Worm (Caenorhabditis elegans) whole organism, young adult: ENCODE results near the gene T28A11.20.

Experiments
- B0035.1 ChIP-seq: sonication (generic microtip); optimal IDR thresholded peaks from 2 replicates; lab custom pipeline; 2016; ENCODE audit warnings: missing genetic modification characterization, mild to moderate bottlenecking, missing compliant biosample characterization, missing genotype, missing genetic modification reagents
- F22D6.2 ChIP-seq: sonication (generic microtip); optimal IDR thresholded peaks from 2 replicates; lab custom pipeline; 2016; ENCODE audit warnings: mild to moderate bottlenecking, missing genetic modification characterization, missing compliant biosample characterization
- F37B4.10 ChIP-seq: fragments of 200-800 bp; sonication (Bioruptor generic); IDR thresholded peaks from 2 replicates; pipeline ENCODE4 v1.3.6; 2022; ENCODE audit warnings: missing genetic modification characterization, missing compliant biosample characterization
- F39B2.1 ChIP-seq: fragments of 200-800 bp; sonication (Bioruptor generic); IDR thresholded peaks from 2 replicates; pipeline ENCODE4 v1.3.6; 2022; ENCODE audit warnings: missing genetic modification reagents, missing genetic modification characterization, missing compliant biosample characterization
- K12H6.12 ChIP-seq: fragments of 200-800 bp; sonication (Bioruptor generic); optimal IDR thresholded peaks from 2 replicates; lab custom pipeline; 2018; ENCODE audit warnings: mild to moderate bottlenecking, missing genetic modification characterization, missing compliant biosample characterization
- Y56A3A.18 ChIP-seq: fragments of 200-800 bp; sonication (Bioruptor generic); IDR thresholded peaks from 2 replicates; pipeline ENCODE4 v1.3.6; 2022; ENCODE audit warnings: missing genetic modification reagents, missing genetic modification characterization, missing compliant biosample characterization
- Y67H2A.10 ChIP-seq: fragments of 200-800 bp; sonication (Bioruptor generic); conservative IDR thresholded peaks from 2 replicates; pipeline ENCODE4 v1.3.6; 2022; ENCODE audit warnings: missing genetic modification reagents, missing genetic modification characterization, missing compliant biosample characterization
- Y79H2A.3 ChIP-seq: fragments of 200-800 bp; sonication (Bioruptor generic); conservative IDR thresholded peaks from 2 replicates; pipeline ENCODE4 v1.3.6; 2022; ENCODE audit warnings: missing genetic modification reagents, missing genetic modification characterization, missing compliant biosample characterization
- Y95B8A.8 ChIP-seq: fragments of 200-800 bp; sonication (Bioruptor generic); IDR thresholded peaks from 2 replicates; pipeline ENCODE4 v1.3.6; 2022; ENCODE audit warnings: missing genetic modification reagents, missing genetic modification characterization, missing compliant biosample characterization
- ZK185.1 ChIP-seq: sonication (generic microtip); optimal IDR thresholded peaks from 2 replicates; lab custom pipeline; 2016; ENCODE audit warnings: mild to moderate bottlenecking, missing genetic modification characterization, missing compliant biosample characterization; ENCODE audit not compliant: poor library complexity, severe bottlenecking
- aptf-2 ChIP-seq: fragments of 200-800 bp; sonication (Bioruptor generic); conservative IDR thresholded peaks from 2 replicates; pipeline ENCODE4 v1.3.6; 2022; ENCODE audit warnings: missing genetic modification reagents, missing genetic modification characterization, missing compliant biosample characterization
- attf-3 ChIP-seq: fragments of 200-800 bp; sonication (Bioruptor generic); conservative IDR thresholded peaks from 2 replicates; pipeline ENCODE4 v1.3.6; 2022; ENCODE audit warnings: missing genetic modification reagents, missing genetic modification characterization, missing compliant biosample characterization
- attf-5 ChIP-seq: fragments of 200-800 bp; sonication (Bioruptor generic); optimal IDR thresholded peaks from 2 replicates; lab custom pipeline; 2018; ENCODE audit warnings: mild to moderate bottlenecking, missing genetic modification characterization, missing compliant biosample characterization
- bed-1 ChIP-seq: fragments of 200-800 bp; sonication (Bioruptor generic); IDR thresholded peaks from 2 replicates; pipeline ENCODE4 v1.3.6; 2022; ENCODE audit warnings: missing genetic modification reagents, missing genetic modification characterization, missing compliant biosample characterization
- cebp-1 ChIP-seq, 2 experiments: fragments of 200-800 bp in 1 of 2; sonication (Bioruptor generic) in 1 of 2; sonication (generic microtip) in 1 of 2; IDR thresholded peaks in 1 of 2; optimal IDR thresholded peaks in 1 of 2; 2 replicates each; pipeline versions ENCODE4 v1.3.6 to Lab custom; 2017 to 2022; ENCODE audit warnings: missing compliant biosample characterization in 2 of 2, missing genetic modification characterization in 2 of 2, mild to moderate bottlenecking in 1 of 2, missing genetic modification reagents in 1 of 2, moderate library complexity in 1 of 2
- cebp-2 ChIP-seq: fragments of 200-800 bp; sonication (Bioruptor generic); IDR thresholded peaks from 2 replicates; pipeline ENCODE4 v1.3.6; 2022; ENCODE audit warnings: missing genetic modification characterization, missing compliant biosample characterization
- ceh-100 ChIP-seq: fragments of 200-800 bp; sonication (Bioruptor generic); IDR thresholded peaks from 2 replicates; pipeline ENCODE4 v1.3.6; 2022; ENCODE audit warnings: missing genetic modification reagents, missing genetic modification characterization, missing compliant biosample characterization
- ceh-27 ChIP-seq: fragments of 200-800 bp; sonication (Bioruptor generic); optimal IDR thresholded peaks from 2 replicates; lab custom pipeline; 2018; ENCODE audit warnings: mild to moderate bottlenecking, missing genetic modification characterization, moderate library complexity, missing compliant biosample characterization
- ceh-79 ChIP-seq: sonication (generic microtip); optimal IDR thresholded peaks from 2 replicates; lab custom pipeline; 2017; ENCODE audit warnings: mild to moderate bottlenecking, missing genetic modification characterization, missing compliant biosample characterization
- chd-7 ChIP-seq: sonication (generic microtip); optimal IDR thresholded peaks from 2 replicates; lab custom pipeline; 2016; ENCODE audit warnings: mild to moderate bottlenecking, missing genetic modification characterization, moderate library complexity, missing compliant biosample characterization
- dox-1 ChIP-seq: fragments of 200-800 bp; sonication (Bioruptor generic); IDR thresholded peaks from 2 replicates; pipeline ENCODE4 v1.3.6; 2022; ENCODE audit warnings: missing genetic modification reagents, missing genetic modification characterization, missing compliant biosample characterization
- egl-44 ChIP-seq: fragments of 200-800 bp; sonication (Bioruptor generic); IDR thresholded peaks from 2 replicates; pipeline ENCODE4 v1.3.6; 2022; ENCODE audit warnings: missing genetic modification reagents, missing genetic modification characterization, missing compliant biosample characterization
- ekl-4 ChIP-seq: fragments of 200-800 bp; sonication (Bioruptor generic); IDR thresholded peaks from 2 replicates; pipeline ENCODE4 v1.3.6; 2022; ENCODE audit warnings: missing genetic modification reagents, missing genetic modification characterization, missing compliant biosample characterization
- hlh-26 ChIP-seq: fragments of 200-800 bp; sonication (Bioruptor generic); conservative IDR thresholded peaks from 2 replicates; pipeline ENCODE4 v1.3.6; 2022; ENCODE audit warnings: missing genetic modification reagents, missing genetic modification characterization, missing compliant biosample characterization
- hmg-20 ChIP-seq: fragments of 200-800 bp; sonication (Bioruptor generic); IDR thresholded peaks from 2 replicates; pipeline ENCODE4 v1.3.6; 2022; ENCODE audit warnings: missing genetic modification reagents, missing genetic modification characterization, missing compliant biosample characterization
- lag-1 ChIP-seq: fragments of 200-800 bp; sonication (Bioruptor generic); IDR thresholded peaks from 2 replicates; pipeline ENCODE4 v1.3.6; 2022; ENCODE audit warnings: missing genetic modification reagents, missing genetic modification characterization, missing compliant biosample characterization
- let-526 ChIP-seq: fragments of 200-800 bp; sonication (Bioruptor generic); IDR thresholded peaks from 2 replicates; pipeline ENCODE4 v1.3.6; 2022; ENCODE audit warnings: missing genetic modification reagents, missing genetic modification characterization, missing compliant biosample characterization
- lin-54 ChIP-seq: fragments of 200-800 bp; sonication (Bioruptor generic); optimal IDR thresholded peaks from 2 replicates; lab custom pipeline; 2018; ENCODE audit warnings: mild to moderate bottlenecking, missing genetic modification characterization, missing compliant biosample characterization
- madf-10 ChIP-seq: sonication (generic microtip); optimal IDR thresholded peaks from 2 replicates; lab custom pipeline; 2016; ENCODE audit warnings: mild to moderate bottlenecking, missing genetic modification characterization, missing compliant biosample characterization
- madf-3 ChIP-seq: fragments of 200-800 bp; sonication (Bioruptor generic); IDR thresholded peaks from 2 replicates; pipeline ENCODE4 v1.3.6; 2022; ENCODE audit warnings: missing genetic modification reagents, missing genetic modification characterization, missing compliant biosample characterization
- madf-8 ChIP-seq: fragments of 200-800 bp; sonication (Bioruptor generic); conservative IDR thresholded peaks from 2 replicates; pipeline ENCODE4 v1.3.6; 2022; ENCODE audit warnings: missing genetic modification reagents, missing genetic modification characterization, missing compliant biosample characterization
- mcd-1 ChIP-seq: fragments of 200-800 bp; sonication (Bioruptor generic); IDR thresholded peaks from 2 replicates; pipeline ENCODE4 v1.3.6; 2022; ENCODE audit warnings: missing genetic modification reagents, missing genetic modification characterization, missing compliant biosample characterization
- mes-4 ChIP-seq: sonication (generic microtip); optimal IDR thresholded peaks from 2 replicates; lab custom pipeline; 2016; ENCODE audit warnings: missing genotype, missing genetic modification characterization, missing compliant biosample characterization
- nfyb-1 ChIP-seq: fragments of 200-800 bp; sonication (Bioruptor generic); IDR thresholded peaks from 2 replicates; pipeline ENCODE4 v1.3.6; 2022; ENCODE audit warnings: missing genetic modification reagents, missing genetic modification characterization, missing compliant biosample characterization
- nhr-120 ChIP-seq: fragments of 200-800 bp; sonication (Bioruptor generic); IDR thresholded peaks from 2 replicates; pipeline ENCODE4 v1.3.6; 2022; ENCODE audit warnings: missing genetic modification characterization, missing compliant biosample characterization
- nhr-80 ChIP-seq: sonication (generic microtip); optimal IDR thresholded peaks from 2 replicates; lab custom pipeline; 2016; ENCODE audit warnings: missing genetic modification characterization, missing compliant biosample characterization
- rcor-1 ChIP-seq: fragments of 200-800 bp; sonication (Bioruptor generic); IDR thresholded peaks from 2 replicates; pipeline ENCODE4 v1.3.6; 2022; ENCODE audit warnings: missing genetic modification reagents, missing genetic modification characterization, missing compliant biosample characterization
- rpc-1 ChIP-seq, 2 experiments: fragments of 150-350 bp in 1 of 2; sonication (generic microtip) in 1 of 2; optimal IDR thresholded peaks; 2 replicates each; lab custom pipeline; 2014 to 2018; ENCODE audit warnings: missing biosample characterization in 1 of 2, missing genetic modification characterization in 1 of 2, missing genetic modification reagents in 1 of 2, missing genotype in 1 of 2
- snpc-4 ChIP-seq, 5 experiments: fragments of 150-350 bp in 1 of 5; sonication (generic microtip) in 4 of 5; optimal IDR thresholded peaks; 2 replicates each; lab custom pipeline; 2014 to 2018; ENCODE audit warnings: missing genetic modification characterization in 5 of 5, missing biosample characterization in 3 of 5, antibody characterized with exemption in 2 of 5, mild to moderate bottlenecking in 2 of 5, missing compliant biosample characterization in 2 of 5, missing genotype in 2 of 5, moderate library complexity in 2 of 5, missing genetic modification reagents in 1 of 5
- somi-1 ChIP-seq: fragments of 200-800 bp; sonication (Bioruptor generic); optimal IDR thresholded peaks from 2 replicates; lab custom pipeline; 2018; ENCODE audit warnings: mild to moderate bottlenecking, missing genetic modification characterization, missing compliant biosample characterization
- sptf-2 ChIP-seq: fragments of 200-800 bp; sonication (Bioruptor generic); optimal IDR thresholded peaks from 2 replicates; lab custom pipeline; 2018; ENCODE audit warnings: mild to moderate bottlenecking, missing genetic modification characterization, missing compliant biosample characterization
- tbp1 ChIP-seq: fragments of 200-800 bp; sonication (Bioruptor generic); optimal IDR thresholded peaks from 2 replicates; lab custom pipeline; 2018; ENCODE audit warnings: mild to moderate bottlenecking, missing genetic modification characterization, missing compliant biosample characterization
- zfh-2 ChIP-seq: fragments of 200-800 bp; sonication (Bioruptor generic); conservative IDR thresholded peaks from 2 replicates; pipeline ENCODE4 v1.3.6; 2022; ENCODE audit warnings: missing genetic modification reagents, missing genetic modification characterization, missing compliant biosample characterization
- ztf-3 ChIP-seq: fragments of 200-800 bp; sonication (Bioruptor generic); optimal IDR thresholded peaks from 2 replicates; lab custom pipeline; 2018; ENCODE audit warnings: mild to moderate bottlenecking, missing genetic modification characterization, missing compliant biosample characterization

T28A11.20 gene

ce11 chrV:3316108-3316507 is 43.1 kb upstream of the T28A11.20 start, which contains the start of gene F35F10.1:
Gene F35F10.1 (plus strand): TSS chrV:3316307.
- 0 out of 2 replicates have a peak, but pooled peaks have one; percentile 50 for TF ChIP-seq madf-3 (GFP tag; lab: Robert Waterston, UW)
- 0 out of 2 replicates have a peak, but pooled peaks have one; percentile 84 for TF ChIP-seq bed-1 (GFP tag; lab: Robert Waterston, UW)
- no peak for TF ChIP-seq ekl-4
- TF ChIP-seq aptf-2 (GFP tag; lab: Robert Waterston, UW): no peak
- TF ChIP-seq, all 124 proteins: peak for 2

DNA sequence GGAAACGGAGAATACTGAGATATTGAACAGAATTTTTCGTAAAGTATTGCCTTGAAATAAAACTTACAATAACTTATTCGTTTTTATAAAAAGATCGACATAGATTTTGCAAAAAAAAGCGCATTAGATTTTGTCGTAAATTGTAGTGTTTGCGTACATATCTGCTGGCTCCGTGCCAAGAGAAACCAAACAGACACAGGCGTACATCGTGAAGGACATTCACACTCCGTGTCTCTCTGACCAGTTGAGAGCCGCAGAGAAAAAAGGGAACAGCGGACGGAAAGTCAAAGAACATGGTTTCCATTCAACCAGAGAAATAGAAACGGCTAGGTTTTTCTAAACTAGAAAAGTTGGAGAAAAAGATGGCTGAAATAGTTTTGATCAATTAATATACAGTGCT is 42.3 kb upstream of the T28A11.20 start, which contains the start of gene arrd-19:
Gene arrd-19 (minus strand): TSS at position 209 of the 400 bp plus-strand sequence.
- TF ChIP-seq attf-3 (GFP tag; lab: Robert Waterston, UW): peak; percentile 42
- TF ChIP-seq ceh-27 (GFP tag; lab: Kevin White, UChicago): peak; percentile 63
- TF ChIP-seq hlh-26: no peak
- TF ChIP-seq Y95B8A.8 (GFP tag; lab: Robert Waterston, UW): no peak
- no peak for TF ChIP-seq rpc-1 (optimal IDR thresholded peaks at IDR 0.05; lab: Kevin White, UChicago)
- TF ChIP-seq rpc-1 (tag; optimal IDR thresholded peaks at IDR 0.05; lab: Kevin White, UChicago): no peak
- TF ChIP-seq snpc-4 (GFP tag; optimal IDR thresholded peaks at IDR 0.05; lab: Kevin White, UChicago): no peak
- peak in 2 of 4 experiments; percentile 5 to 10 for TF ChIP-seq snpc-4 (tag; optimal IDR thresholded peaks at IDR 0.05; lab: Kevin White, UChicago)
- TF ChIP-seq egl-44: no peak
- no peak for TF ChIP-seq ztf-3 (GFP tag; lab: Kevin White, UChicago)
- TF ChIP-seq tbp1 (GFP tag; lab: Kevin White, UChicago): peak; percentile 36
- peak; percentile 49; the same call in 1 of the 2 replicates for TF ChIP-seq zfh-2 (GFP tag; lab: Robert Waterston, UW)
- peak; percentile 49; the same call in 1 of the 2 replicates for TF ChIP-seq rcor-1 (GFP tag; lab: Robert Waterston, UW)
- peak; percentile 52 for TF ChIP-seq K12H6.12 (tag; lab: Kevin White, UChicago)
- no peak for TF ChIP-seq nhr-120 (GFP tag; lab: Robert Waterston, UW)
- TF ChIP-seq somi-1 (GFP tag; lab: Kevin White, UChicago): no peak
- TF ChIP-seq mcd-1 (GFP tag; lab: Robert Waterston, UW): no peak; the same call in 1 of the 2 replicates
- TF ChIP-seq F37B4.10 (GFP tag; lab: Robert Waterston, UW): no peak
- no peak for TF ChIP-seq Y79H2A.3 (GFP tag; lab: Robert Waterston, UW)
- TF ChIP-seq dox-1 (GFP tag; lab: Robert Waterston, UW): peak; percentile 97
- TF ChIP-seq F39B2.1 (GFP tag; lab: Robert Waterston, UW): no peak
- TF ChIP-seq cebp-1 (GFP tag; IDR thresholded peaks at IDR 0.05; lab: Robert Waterston, UW): peak; percentile 47; the same call in 1 of the 2 replicates
- no peak for TF ChIP-seq cebp-1 (tag; optimal IDR thresholded peaks at IDR 0.05; lab: Kevin White, UChicago)
- peak; percentile 69 for TF ChIP-seq F22D6.2 (tag; lab: Kevin White, UChicago)
- TF ChIP-seq nfyb-1 (GFP tag; lab: Robert Waterston, UW): peak; percentile 73; the same call in 1 of the 2 replicates
- peak; percentile 8 for TF ChIP-seq chd-7 (tag; lab: Kevin White, UChicago)
- TF ChIP-seq ZK185.1: peak; percentile 51
- peak; percentile 52; the same call in 1 of the 2 replicates for TF ChIP-seq hmg-20 (GFP tag; lab: Robert Waterston, UW)
- no peak for TF ChIP-seq cebp-2 (GFP tag; lab: Robert Waterston, UW)
- TF ChIP-seq ceh-100 (GFP tag; lab: Robert Waterston, UW): peak; percentile 48; the same call in 1 of the 2 replicates
- TF ChIP-seq madf-8 (GFP tag; lab: Robert Waterston, UW): no peak
- peak; percentile 32 for TF ChIP-seq lin-54 (GFP tag; lab: Kevin White, UChicago)
- no peak for TF ChIP-seq Y67H2A.10
- no peak for TF ChIP-seq mes-4 (tag; lab: Kevin White, UChicago)
- TF ChIP-seq ceh-79 (tag; lab: Kevin White, UChicago): no peak
- peak; percentile 65 for TF ChIP-seq attf-5 (GFP tag; lab: Kevin White, UChicago)
- TF ChIP-seq let-526 (GFP tag; lab: Robert Waterston, UW): peak; percentile 57; the same call in 1 of the 2 replicates
- no peak for TF ChIP-seq madf-10 (tag; lab: Kevin White, UChicago)
- TF ChIP-seq B0035.1: no peak
- TF ChIP-seq Y56A3A.18: peak; percentile 51; the same call in 1 of the 2 replicates
- no peak for TF ChIP-seq sptf-2 (GFP tag; lab: Kevin White, UChicago)
- TF ChIP-seq ekl-4: peak; percentile 43; the same call in 1 of the 2 replicates
- TF ChIP-seq lag-1: 0 out of 2 replicates have a peak, but pooled peaks have one; percentile 64
- TF ChIP-seq nhr-80 (tag; lab: Kevin White, UChicago): peak; percentile 73
